Fruit fly (Drosophila melanogaster): ENCODE results near the gene CG15646.

The CG15646 gene

DNA sequence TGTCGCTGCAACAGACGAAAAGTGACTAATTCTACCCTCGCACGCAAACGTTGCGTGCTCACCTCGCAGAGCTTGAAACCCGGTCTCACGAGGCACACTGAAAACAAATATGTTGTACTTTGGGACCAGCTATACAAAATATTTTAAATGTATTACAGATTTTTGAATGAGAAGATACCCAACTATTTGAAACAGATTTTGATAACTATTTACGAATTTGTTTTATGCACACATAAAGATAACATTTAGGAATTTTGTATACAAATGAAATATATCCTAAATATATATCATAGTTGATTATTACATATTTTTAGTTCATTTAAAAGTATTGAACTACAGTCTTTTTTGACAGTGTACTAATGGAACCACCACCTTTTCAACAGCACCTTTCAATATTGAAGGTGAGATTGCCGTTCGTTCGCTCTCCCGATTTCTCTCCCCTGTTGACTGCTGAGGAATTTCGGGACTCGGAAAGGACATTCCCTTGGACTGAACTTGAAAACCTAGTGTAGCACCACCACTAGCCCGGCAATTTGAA is at the start of gene CG15646 (continued):
- peak in 1 of 2 experiments; percentile 57 for TF ChIP-seq tll (GFP tag; optimal IDR thresholded peaks at IDR 0.05)
- peak; percentile 32; the same call in 1 of the 2 replicates for TF ChIP-seq ranshi (GFP tag; IDR thresholded peaks at IDR 0.05)
- TF ChIP-seq Mes4 (GFP tag; optimal IDR thresholded peaks at IDR 0.05), result no peak
- TF ChIP-seq CG8388 (GFP tag; optimal IDR thresholded peaks at IDR 0.05), result peak; percentile 84
- TF ChIP-seq Hmx (GFP tag; optimal IDR thresholded peaks at IDR 0.05), result no peak
- TF ChIP-seq CG5180 (GFP tag; optimal IDR thresholded peaks at IDR 0.05), result peak; percentile 32
- no peak for TF ChIP-seq CG7928 (GFP tag; optimal IDR thresholded peaks at IDR 0.05)
- no peak for TF ChIP-seq Hr78 (GFP tag; optimal IDR thresholded peaks at IDR 0.05)
- TF ChIP-seq run (tag; optimal IDR thresholded peaks at IDR 0.05), result peak; percentile 22
- no peak for TF ChIP-seq psq (GFP tag; optimal IDR thresholded peaks at IDR 0.05)
- no peak for TF ChIP-seq cwo (GFP tag; optimal IDR thresholded peaks at IDR 0.05)
- TF ChIP-seq ewg (GFP tag; optimal IDR thresholded peaks at IDR 0.05), result peak; percentile 47
- TF ChIP-seq CG12219 (GFP tag; optimal IDR thresholded peaks at IDR 0.05), result peak; percentile 47
- peak; percentile 75 for TF ChIP-seq Blimp-1 (GFP tag; optimal IDR thresholded peaks at IDR 0.05)
- TF ChIP-seq Elba2 (GFP tag; optimal IDR thresholded peaks at IDR 0.05), result peak; percentile 21
- TF ChIP-seq CG15696 (tag; optimal IDR thresholded peaks at IDR 0.05), result peak; percentile 95
- no peak for TF ChIP-seq CG34224 (GFP tag; IDR thresholded peaks at IDR 0.05; ENCODE audit: partially characterized antibody)
- TF ChIP-seq CG15479 (GFP tag; optimal IDR thresholded peaks at IDR 0.05), result peak; percentile 58
- TF ChIP-seq CG2678 (tag; optimal IDR thresholded peaks at IDR 0.05), result peak; percentile 80
- TF ChIP-seq Stat92E (GFP tag; optimal IDR thresholded peaks at IDR 0.05), result peak in 1 of 3 experiments; percentile 79
- peak; percentile 45 for TF ChIP-seq oc (tag; optimal IDR thresholded peaks at IDR 0.05)
- peak; percentile 6 for TF ChIP-seq CG4617 (GFP tag; optimal IDR thresholded peaks at IDR 0.05; ENCODE audit: borderline replicate concordance)
- TF ChIP-seq Usf (GFP tag; optimal IDR thresholded peaks at IDR 0.05), result peak; percentile 51
- TF ChIP-seq CG17328 (GFP tag; IDR thresholded peaks at IDR 0.05), result peak; percentile 64
- peak; percentile 84 for TF ChIP-seq CG31441 (GFP tag; IDR thresholded peaks at IDR 0.05)
- TF ChIP-seq nau (GFP tag; optimal IDR thresholded peaks at IDR 0.05), result no peak
- no peak for TF ChIP-seq repo (GFP tag; optimal IDR thresholded peaks at IDR 0.05)
- TF ChIP-seq CG4820 (GFP tag; optimal IDR thresholded peaks at IDR 0.05), result peak; percentile 68
- no peak for TF ChIP-seq inv (GFP tag; IDR thresholded peaks at IDR 0.05; ENCODE audit: partially characterized antibody)
- no peak for TF ChIP-seq gro (GFP tag; optimal IDR thresholded peaks at IDR 0.05)
- peak; percentile 78 for TF ChIP-seq CG4424 (GFP tag; optimal IDR thresholded peaks at IDR 0.05)
- no peak for TF ChIP-seq tup (GFP tag; optimal IDR thresholded peaks at IDR 0.05)
- TF ChIP-seq cato (GFP tag; optimal IDR thresholded peaks at IDR 0.05; ENCODE audit: borderline replicate concordance), result peak; percentile 43
- TF ChIP-seq ase (GFP tag; IDR thresholded peaks at IDR 0.05), result peak; percentile 37; the same call in 1 of the 3 replicates
- TF ChIP-seq Ptx1 (GFP tag; IDR thresholded peaks at IDR 0.05), result peak; percentile 68
- TF ChIP-seq CG11093 (GFP tag; IDR thresholded peaks at IDR 0.05), result 0 out of 3 replicates have a peak, but pooled peaks have one; percentile 44
- no peak for TF ChIP-seq CG14965 (GFP tag; optimal IDR thresholded peaks at IDR 0.05; ENCODE audit: borderline replicate concordance)
- TF ChIP-seq CG3407 (GFP tag; optimal IDR thresholded peaks at IDR 0.05), result peak; percentile 60

DNA sequence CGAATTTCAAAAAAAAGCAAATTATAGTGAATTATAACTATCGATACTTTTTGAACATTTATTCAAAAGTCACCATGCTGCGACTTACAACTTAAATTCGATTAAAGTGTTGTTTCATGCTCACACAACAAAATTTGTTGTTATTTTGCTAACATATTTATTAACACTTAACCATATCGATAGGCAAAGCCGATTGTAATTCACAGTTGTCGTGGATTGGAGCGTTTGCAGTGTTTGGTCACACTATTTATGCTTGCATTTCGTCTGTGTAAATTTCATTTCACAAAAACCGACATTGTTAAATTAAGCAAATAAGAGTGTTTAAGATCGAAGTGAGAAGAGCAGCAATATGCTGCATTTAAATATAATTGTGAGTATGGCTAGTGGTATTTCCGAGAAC is 41.6 kb upstream of the CG15646 start, which contains the start of gene HUWE1:
HUWE1 (plus strand) TSS at position 220 of the 400 bp plus-strand sequence.
- TF ChIP-seq CG4424 (GFP tag; optimal IDR thresholded peaks at IDR 0.05) (no peak), abd-A (tag; optimal IDR thresholded peaks at IDR 0.05) (no peak), lov (optimal IDR thresholded peaks at IDR 0.05) (no peak), lov (GFP tag; IDR thresholded peaks at IDR 0.05) (no peak), pb (GFP tag; optimal IDR thresholded peaks at IDR 0.05) (no peak), CG3065 (GFP tag; optimal IDR thresholded peaks at IDR 0.05) (no peak), run (tag; optimal IDR thresholded peaks at IDR 0.05) (no peak), lab (GFP tag; optimal IDR thresholded peaks at IDR 0.05) (no peak), cwo (GFP tag; optimal IDR thresholded peaks at IDR 0.05) (no peak), ab (GFP tag; optimal IDR thresholded peaks at IDR 0.05) (no peak), D (optimal IDR thresholded peaks at IDR 0.05) (no peak), D (GFP tag; optimal IDR thresholded peaks at IDR 0.05) (no peak), sr (GFP tag; IDR thresholded peaks at IDR 0.05) (no peak), CG13123 (GFP tag; optimal IDR thresholded peaks at IDR 0.05) (no peak), CG6854 (GFP tag; optimal IDR thresholded peaks at IDR 0.05) (no peak), Dfd (GFP tag; optimal IDR thresholded peaks at IDR 0.05) (no peak)

All from whole organism, embryonic.